ENCODE assay signal across 7 fruit fly cellular contexts in the genomic region with DNA sequence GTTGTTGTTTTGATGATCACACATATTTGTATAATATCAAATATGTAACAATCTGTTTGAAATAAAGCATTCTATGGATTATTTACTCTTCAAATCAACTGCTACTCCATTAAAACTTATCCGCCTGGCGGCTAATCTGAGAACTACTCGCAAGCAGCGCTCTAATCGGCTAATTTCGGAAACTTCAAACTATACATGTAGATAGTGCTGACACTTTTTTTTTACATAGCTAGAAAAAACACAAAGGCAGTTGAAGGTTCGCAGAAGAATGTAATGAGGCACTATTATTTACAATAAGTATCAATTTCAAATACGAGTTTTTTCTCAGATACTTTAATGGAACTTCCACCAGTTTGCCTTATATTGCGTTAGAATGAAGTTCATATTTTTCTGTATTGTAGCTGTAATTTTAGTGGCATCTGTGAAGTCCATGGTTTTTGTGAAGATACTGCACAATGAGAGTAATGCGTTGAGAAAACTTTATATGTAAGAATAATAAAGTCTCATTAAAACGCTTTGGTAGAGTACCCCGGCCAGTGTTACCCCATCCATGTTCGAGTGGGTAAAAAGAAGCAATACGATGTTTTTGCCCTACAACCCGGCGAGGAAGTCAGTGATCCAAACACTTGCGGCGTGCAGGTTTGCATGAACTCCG.
TF ChIP-seq lines count a peak whose summit lies in the region.

No protein-coding gene starts in this region.

- TF ChIP-seq CTCF in S2 (optimal IDR thresholded peaks at IDR 0.05; lab: Kevin White, UChicago): peak; percentile 93 to 97
- TF ChIP-seq CTCF in whole organism, embryonic (GFP tag; optimal IDR thresholded peaks at IDR 0.05; lab: Kevin White, UChicago): peak; percentile 98

TF ChIP-seq in whole organism, 6 proteins besides CTCF, POLR2A, EP300 and RAD21:
- TF ChIP-seq psq (optimal IDR thresholded peaks at IDR 0.05; lab: Kevin White, UChicago) (no peak), pan (optimal IDR thresholded peaks at IDR 0.05; lab: Kevin White, UChicago) (peak; percentile 26), EcR (GFP tag; optimal IDR thresholded peaks at IDR 0.05; lab: Kevin White, UChicago) (no peak)
TF ChIP-seq in whole organism: peak in this region for 1.

TF ChIP-seq in whole organism, adult, 20 proteins besides CTCF, POLR2A, EP300 and RAD21 (continues in another document):
- no peak for TF ChIP-seq cic (GFP tag; optimal IDR thresholded peaks at IDR 0.05; lab: Kevin White, UChicago)
- TF ChIP-seq Hr96 (GFP tag; optimal IDR thresholded peaks at IDR 0.05; lab: Kevin White, UChicago): peak; percentile 2
- no peak for TF ChIP-seq CG33017 (tag; optimal IDR thresholded peaks at IDR 0.05; lab: Kevin White, UChicago)
- TF ChIP-seq CG14711 (tag; optimal IDR thresholded peaks at IDR 0.05; lab: Kevin White, UChicago): no peak
- no peak for TF ChIP-seq CG12768 (GFP tag; optimal IDR thresholded peaks at IDR 0.05; lab: Kevin White, UChicago)
- peak; percentile 35 for TF ChIP-seq toe (GFP tag; optimal IDR thresholded peaks at IDR 0.05; lab: Kevin White, UChicago)
- TF ChIP-seq pad (GFP tag; optimal IDR thresholded peaks at IDR 0.05; lab: Kevin White, UChicago): no peak
- no peak for TF ChIP-seq CG11617 (GFP tag; optimal IDR thresholded peaks at IDR 0.05; lab: Kevin White, UChicago)
- TF ChIP-seq kay (GFP tag; lab: Kevin White, UChicago; ENCODE audit: borderline replicate concordance): no peak
- TF ChIP-seq Clk (GFP tag; optimal IDR thresholded peaks at IDR 0.05; lab: Kevin White, UChicago): no peak
- TF ChIP-seq Crg-1 (GFP tag; optimal IDR thresholded peaks at IDR 0.05; lab: Kevin White, UChicago): no peak
- no peak for TF ChIP-seq tj (GFP tag; optimal IDR thresholded peaks at IDR 0.05; lab: Kevin White, UChicago)
- no peak for TF ChIP-seq CG7045 (GFP tag; optimal IDR thresholded peaks at IDR 0.05; lab: Kevin White, UChicago)
- TF ChIP-seq Mnt (GFP tag; optimal IDR thresholded peaks at IDR 0.05; lab: Kevin White, UChicago): no peak
- peak; percentile 50 for TF ChIP-seq CG5204 (GFP tag; optimal IDR thresholded peaks at IDR 0.05; lab: Kevin White, UChicago)
- peak; percentile 43 for TF ChIP-seq CG1620 (GFP tag; optimal IDR thresholded peaks at IDR 0.05; lab: Kevin White, UChicago)

TF ChIP-seq in whole organism, embryonic, 481 proteins besides CTCF, POLR2A, EP300 and RAD21 (continues in another document):
- TF ChIP-seq CG12744 (GFP tag; optimal IDR thresholded peaks at IDR 0.05; lab: Kevin White, UChicago) (peak; percentile 21), CG33213 (GFP tag; optimal IDR thresholded peaks at IDR 0.05; lab: Kevin White, UChicago) (peak; percentile 90), Gug (GFP tag; IDR thresholded peaks at IDR 0.05; lab: Robert Waterston, UW) (peak; percentile 25; the same call in 1 of the 4 replicates), NFAT (GFP tag; IDR thresholded peaks at IDR 0.05; lab: Robert Waterston, UW) (peak; percentile 82), Dek (tag; optimal IDR thresholded peaks at IDR 0.05; lab: Kevin White, UChicago) (peak; percentile 8), CG31388 (GFP tag; optimal IDR thresholded peaks at IDR 0.05; lab: Kevin White, UChicago) (peak; percentile 7), Xbp1 (GFP tag; optimal IDR thresholded peaks at IDR 0.05; lab: Kevin White, UChicago) (peak; percentile 82), HmgD (GFP tag; optimal IDR thresholded peaks at IDR 0.05; lab: Kevin White, UChicago) (peak; percentile 80), CG9932 (GFP tag; IDR thresholded peaks at IDR 0.05; lab: Robert Waterston, UW) (peak; percentile 73), CG13424 (tag; optimal IDR thresholded peaks at IDR 0.05; lab: Kevin White, UChicago) (peak; percentile 10), amos (GFP tag; IDR thresholded peaks at IDR 0.05; lab: Robert Waterston, UW; ENCODE audit: partially characterized antibody) (peak; percentile 68), Myb (GFP tag; optimal IDR thresholded peaks at IDR 0.05; lab: Kevin White, UChicago) (peak; percentile 85), CG11696 (GFP tag; IDR thresholded peaks at IDR 0.05; lab: Robert Waterston, UW) (0 out of 2 replicates have a peak, but pooled peaks have one; percentile 13), CG12659 (GFP tag; optimal IDR thresholded peaks at IDR 0.05; lab: Kevin White, UChicago) (peak; percentile 38), CG10979 (tag; optimal IDR thresholded peaks at IDR 0.05; lab: Kevin White, UChicago) (peak; percentile 43)

TF ChIP-seq in whole organism, prepupa, 60 proteins besides CTCF, POLR2A, EP300 and RAD21 (continues in another document):
- TF ChIP-seq Hr4 (GFP tag; optimal IDR thresholded peaks at IDR 0.05; lab: Kevin White, UChicago) (peak; percentile 20), fkh (GFP tag; optimal IDR thresholded peaks at IDR 0.05; lab: Kevin White, UChicago) (peak; percentile 83), Ets21C (GFP tag; optimal IDR thresholded peaks at IDR 0.05; lab: Kevin White, UChicago) (peak; percentile 16), Sox15 (GFP tag; optimal IDR thresholded peaks at IDR 0.05; lab: Kevin White, UChicago) (no peak), CG31627 (GFP tag; optimal IDR thresholded peaks at IDR 0.05; lab: Kevin White, UChicago) (peak; percentile 54), CG10669 (GFP tag; optimal IDR thresholded peaks at IDR 0.05; lab: Kevin White, UChicago) (peak; percentile 3), OdsH (GFP tag; optimal IDR thresholded peaks at IDR 0.05; lab: Kevin White, UChicago) (peak; percentile 50), Hr39 (GFP tag; optimal IDR thresholded peaks at IDR 0.05; lab: Kevin White, UChicago) (peak; percentile 35), svp (GFP tag; lab: Kevin White, UChicago) (peak; percentile 41), CG3919 (GFP tag; optimal IDR thresholded peaks at IDR 0.05; lab: Kevin White, UChicago) (peak; percentile 67), achi (GFP tag; optimal IDR thresholded peaks at IDR 0.05; lab: Kevin White, UChicago) (no peak), Eip78C (GFP tag; lab: Kevin White, UChicago) (peak; percentile 64), CG10631 (GFP tag; optimal IDR thresholded peaks at IDR 0.05; lab: Kevin White, UChicago) (peak; percentile 28), lz (GFP tag; optimal IDR thresholded peaks at IDR 0.05; lab: Kevin White, UChicago) (peak; percentile 44), cyc (GFP tag; optimal IDR thresholded peaks at IDR 0.05; lab: Kevin White, UChicago) (peak; percentile 68), Smox (GFP tag; optimal IDR thresholded peaks at IDR 0.05; lab: Kevin White, UChicago) (no peak), salr (GFP tag; optimal IDR thresholded peaks at IDR 0.05; lab: Kevin White, UChicago) (peak in 1 of 2 experiments; percentile 45)

TF ChIP-seq in whole organism, pupa, 21 proteins besides CTCF, POLR2A, EP300 and RAD21:
- TF ChIP-seq CG34367 (tag; optimal IDR thresholded peaks at IDR 0.05; lab: Kevin White, UChicago) (no peak), Ets98B (GFP tag; IDR thresholded peaks at IDR 0.05; lab: Robert Waterston, UW) (no peak), CG8301 (tag; optimal IDR thresholded peaks at IDR 0.05; lab: Kevin White, UChicago) (no peak), D1 (tag; optimal IDR thresholded peaks at IDR 0.05; lab: Kevin White, UChicago) (peak; percentile 47), Snoo (tag; optimal IDR thresholded peaks at IDR 0.05; lab: Kevin White, UChicago) (no peak), CG32121 (GFP tag; IDR thresholded peaks at IDR 0.05; lab: Robert Waterston, UW) (no peak), Pif1A (GFP tag; optimal IDR thresholded peaks at IDR 0.05; lab: Kevin White, UChicago) (no peak), EcR (GFP tag; optimal IDR thresholded peaks at IDR 0.05; lab: Kevin White, UChicago) (no peak)

TF ChIP-seq in whole organism, wandering third instar larva, 38 proteins besides CTCF, POLR2A, EP300 and RAD21:
- peak; percentile 3 for TF ChIP-seq psq (GFP tag; optimal IDR thresholded peaks at IDR 0.05; lab: Kevin White, UChicago)
- TF ChIP-seq Abd-B (GFP tag; optimal IDR thresholded peaks at IDR 0.05; lab: Kevin White, UChicago): no peak
- TF ChIP-seq usp (GFP tag; optimal IDR thresholded peaks at IDR 0.05; lab: Kevin White, UChicago): no peak
- TF ChIP-seq Myc (optimal IDR thresholded peaks at IDR 0.05; lab: Kevin White, UChicago): peak; percentile 97
- peak; percentile 34 for TF ChIP-seq HLH106 (tag; optimal IDR thresholded peaks at IDR 0.05; lab: Kevin White, UChicago)
- peak; percentile 31 for TF ChIP-seq OdsH (GFP tag; optimal IDR thresholded peaks at IDR 0.05; lab: Kevin White, UChicago)
- TF ChIP-seq Dif (GFP tag; optimal IDR thresholded peaks at IDR 0.05; lab: Kevin White, UChicago; ENCODE audit: partially characterized antibody): no peak
- TF ChIP-seq CG9705 (GFP tag; optimal IDR thresholded peaks at IDR 0.05; lab: Kevin White, UChicago): peak; percentile 18
- peak; percentile 17 for TF ChIP-seq sv (GFP tag; optimal IDR thresholded peaks at IDR 0.05; lab: Kevin White, UChicago)
- peak; percentile 10 for TF ChIP-seq dmrt93B (GFP tag; optimal IDR thresholded peaks at IDR 0.05; lab: Kevin White, UChicago)
- no peak for TF ChIP-seq ey (GFP tag; optimal IDR thresholded peaks at IDR 0.05; lab: Kevin White, UChicago)
- no peak for TF ChIP-seq GATAd (GFP tag; optimal IDR thresholded peaks at IDR 0.05; lab: Kevin White, UChicago)
- TF ChIP-seq lola (GFP tag; optimal IDR thresholded peaks at IDR 0.05; lab: Kevin White, UChicago): no peak
- peak in 1 of 2 experiments; percentile 47 for TF ChIP-seq foxo (GFP tag; optimal IDR thresholded peaks at IDR 0.05; lab: Kevin White, UChicago)
- TF ChIP-seq Jra (GFP tag; optimal IDR thresholded peaks at IDR 0.05; lab: Kevin White, UChicago): no peak
- TF ChIP-seq dl (GFP tag; optimal IDR thresholded peaks at IDR 0.05; lab: Kevin White, UChicago; ENCODE audit: insufficient read depth in 1 of 2, partially characterized antibody in 2 of 2): no peak
- TF ChIP-seq brk (GFP tag; optimal IDR thresholded peaks at IDR 0.05; lab: Kevin White, UChicago): no peak
- TF ChIP-seq Hr83 (GFP tag; optimal IDR thresholded peaks at IDR 0.05; lab: Kevin White, UChicago; ENCODE audit: poor library complexity, severe bottlenecking): peak; percentile 38
- no peak for TF ChIP-seq Vsx2 (GFP tag; optimal IDR thresholded peaks at IDR 0.05; lab: Kevin White, UChicago; ENCODE audit: partially characterized antibody)
